Fruit fly (Drosophila melanogaster) S2 (cell line): ENCODE data around the gene Diedel3.

Source experiments
- CG8478 ChIP-seq: fragments of >200 bp; optimal IDR thresholded peaks from 2 replicates; lab custom pipeline; 2018
- CTCF ChIP-seq, 2 experiments: fragments of >200 bp; optimal IDR thresholded peaks; 2 replicates each; lab custom pipeline; 2018

dm6 chrX:19056611-19057010 lies 6.4 kb downstream of the Diedel3 start, which contains the start of gene CG14190:
- TF ChIP-seq CTCF (optimal IDR thresholded peaks at IDR 0.05; lab: Kevin White, UChicago) (no peak), CG8478 (lab: Kevin White, UChicago) (no peak)
